Fruit fly (Drosophila melanogaster) whole organism, embryonic: ENCODE measurements around the gene kra.

Experiments used
- Atf3 ChIP-seq: fragments of 200-800 bp; sonication (Bioruptor generic); optimal IDR thresholded peaks from 3 replicates; lab custom pipeline; 2016; ENCODE audit warnings: missing biosample characterization, missing genetic modification characterization
- Bgb ChIP-seq: fragments of 200-800 bp; sonication (Bioruptor generic); IDR thresholded peaks from 2 replicates; pipeline ENCODE4 v1.3.6; 2022; ENCODE audit warnings: missing biosample characterization, missing genetic modification characterization; ENCODE audit not compliant: partially characterized antibody
- CG12104 ChIP-seq: fragments of 200-800 bp; sonication (Bioruptor generic); optimal IDR thresholded peaks from 3 replicates; lab custom pipeline; 2016; ENCODE audit warnings: missing biosample characterization, missing genetic modification characterization
- CG12299 ChIP-seq: fragments of 200-800 bp; sonication (Bioruptor generic); optimal IDR thresholded peaks from 2 replicates; lab custom pipeline; 2018; ENCODE audit warnings: missing biosample characterization, mild to moderate bottlenecking, missing genetic modification characterization
- CG1233 ChIP-seq: fragments of 200-800 bp; sonication (Bioruptor generic); optimal IDR thresholded peaks from 4 replicates; lab custom pipeline; 2018; ENCODE audit warnings: missing biosample characterization, mild to moderate bottlenecking, missing genetic modification characterization
- CG13287 ChIP-seq: fragments of 200-800 bp; sonication (Bioruptor generic); IDR thresholded peaks from 2 replicates; pipeline ENCODE4 v1.3.6; 2022; ENCODE audit warnings: missing biosample characterization, missing genetic modification characterization; ENCODE audit not compliant: partially characterized antibody
- CG13624 ChIP-seq: fragments of 200-800 bp; sonication (Bioruptor generic); optimal IDR thresholded peaks from 2 replicates; lab custom pipeline; 2016; ENCODE audit warnings: missing biosample characterization, missing genetic modification characterization
- CG14441 ChIP-seq: fragments of 200-800 bp; sonication (Bioruptor generic); IDR thresholded peaks from 2 replicates; pipeline ENCODE4 v1.3.6; 2022; ENCODE audit warnings: missing biosample characterization, missing genetic modification characterization
- CG16813 ChIP-seq: fragments of 200-800 bp; sonication (Bioruptor generic); IDR thresholded peaks from 3 replicates; pipeline ENCODE4 v1.3.6; 2022; ENCODE audit warnings: missing biosample characterization, missing genetic modification characterization; ENCODE audit not compliant: partially characterized antibody
- CG17829 ChIP-seq: fragments of 200-800 bp; optimal IDR thresholded peaks from 2 replicates; lab custom pipeline; 2019; ENCODE audit warnings: missing biosample characterization, mild to moderate bottlenecking, missing genetic modification characterization, moderate library complexity
- CG32532 ChIP-seq: fragments of 200-800 bp; sonication (Bioruptor generic); IDR thresholded peaks from 2 replicates; pipeline ENCODE4 v1.3.6; 2022; ENCODE audit warnings: missing biosample characterization, missing genetic modification characterization
- CG32767 ChIP-seq: fragments of 200-800 bp; sonication (Bioruptor generic); IDR thresholded peaks from 2 replicates; pipeline ENCODE4 v1.3.6; 2022; ENCODE audit warnings: missing biosample characterization, missing genetic modification characterization
- CG3281 ChIP-seq: fragments of 200-800 bp; sonication (Bioruptor generic); optimal IDR thresholded peaks from 3 replicates; lab custom pipeline; 2017; ENCODE audit warnings: missing biosample characterization, mild to moderate bottlenecking, missing genetic modification characterization
- CG34422 ChIP-seq: fragments of 200-800 bp; sonication (Bioruptor generic); IDR thresholded peaks from 3 replicates; pipeline ENCODE4 v1.3.6; 2022; ENCODE audit warnings: missing biosample characterization, missing genetic modification characterization
- CG4360 ChIP-seq: fragments of 200-800 bp; sonication (Bioruptor generic); IDR thresholded peaks from 2 replicates; pipeline ENCODE4 v1.3.6; 2022; ENCODE audit warnings: missing biosample characterization, missing genetic modification characterization
- CG4617 ChIP-seq: fragments of 200-800 bp; sonication (Bioruptor generic); optimal IDR thresholded peaks from 3 replicates; lab custom pipeline; 2016; ENCODE audit warnings: missing biosample characterization, missing genetic modification characterization, borderline replicate concordance
- CG6791 ChIP-seq: fragments of 200-800 bp; sonication (Bioruptor generic); IDR thresholded peaks from 3 replicates; pipeline ENCODE4 v1.3.6; 2022; ENCODE audit warnings: missing biosample characterization, missing genetic modification characterization; ENCODE audit not compliant: partially characterized antibody
- CG7963 ChIP-seq: fragments of 200-800 bp; sonication (Bioruptor generic); IDR thresholded peaks from 3 replicates; pipeline ENCODE4 v1.3.6; 2022; ENCODE audit warnings: missing biosample characterization, missing genetic modification characterization; ENCODE audit not compliant: partially characterized antibody
- CG8944 ChIP-seq: fragments of 200-800 bp; sonication (Bioruptor generic); optimal IDR thresholded peaks from 3 replicates; lab custom pipeline; 2016; ENCODE audit warnings: missing biosample characterization, missing genetic modification characterization
- CG9215 ChIP-seq: fragments of 200-800 bp; sonication (Bioruptor generic); IDR thresholded peaks from 2 replicates; pipeline ENCODE4 v1.3.6; 2022; ENCODE audit warnings: missing biosample characterization, missing genetic modification characterization
- Camta ChIP-seq: fragments of 200-800 bp; sonication (Bioruptor generic); optimal IDR thresholded peaks from 2 replicates; lab custom pipeline; 2016; ENCODE audit warnings: missing biosample characterization, missing genetic modification characterization
- CkIIα-i1 ChIP-seq: fragments of 200-800 bp; sonication (Bioruptor generic); IDR thresholded peaks from 2 replicates; pipeline ENCODE4 v1.3.6; 2022; ENCODE audit warnings: missing biosample characterization, missing genetic modification characterization
- Dp ChIP-seq: fragments of 200-800 bp; sonication (Bioruptor generic); optimal IDR thresholded peaks from 2 replicates; lab custom pipeline; 2018; ENCODE audit warnings: missing biosample characterization, mild to moderate bottlenecking, missing genetic modification characterization, moderate library complexity
- Drgx ChIP-seq: fragments of 200-800 bp; sonication (Bioruptor generic); IDR thresholded peaks from 2 replicates; pipeline ENCODE4 v1.3.6; 2022; ENCODE audit warnings: missing biosample characterization, missing genetic modification characterization
- Eip74EF ChIP-seq, 2 experiments: fragments of 200-800 bp in 1 of 2; fragments of >200 bp in 1 of 2; sonication (Bioruptor generic) in 1 of 2; optimal IDR thresholded peaks; 2 replicates each; lab custom pipeline; 2017 to 2019; ENCODE audit warnings: missing biosample characterization in 2 of 2, missing genetic modification characterization in 2 of 2, mild to moderate bottlenecking in 1 of 2, moderate library complexity in 1 of 2
- Fer3 ChIP-seq: fragments of 200-800 bp; sonication (Bioruptor generic); optimal IDR thresholded peaks from 2 replicates; lab custom pipeline; 2018; ENCODE audit warnings: missing biosample characterization, mild to moderate bottlenecking, missing genetic modification characterization, moderate library complexity
- HHEX ChIP-seq: fragments of 200-800 bp; sonication (Bioruptor generic); optimal IDR thresholded peaks from 3 replicates; lab custom pipeline; 2017; ENCODE audit warnings: missing biosample characterization, mild to moderate bottlenecking, missing genetic modification characterization, missing genetic modification reagents
- HLH4C ChIP-seq: fragments of 200-800 bp; sonication (Bioruptor generic); IDR thresholded peaks from 3 replicates; pipeline ENCODE4 v1.3.6; 2022; ENCODE audit warnings: missing biosample characterization, missing genetic modification characterization; ENCODE audit not compliant: partially characterized antibody
- MBD-R2 ChIP-seq: fragments of 200-800 bp; sonication (Bioruptor generic); IDR thresholded peaks from 2 replicates; pipeline ENCODE4 v1.3.6; 2022; ENCODE audit warnings: missing biosample characterization, missing genetic modification characterization
- Mad ChIP-seq: fragments of 200-800 bp; sonication (Bioruptor generic); optimal IDR thresholded peaks from 2 replicates; lab custom pipeline; 2016; ENCODE audit warnings: missing biosample characterization, missing genetic modification characterization
- Nf-YC ChIP-seq: fragments of 200-800 bp; optimal IDR thresholded peaks from 3 replicates; lab custom pipeline; 2019; ENCODE audit warnings: missing biosample characterization, mild to moderate bottlenecking, missing genetic modification characterization, moderate library complexity
- NfI ChIP-seq: fragments of 200-800 bp; sonication (Bioruptor generic); optimal IDR thresholded peaks from 3 replicates; lab custom pipeline; 2018; ENCODE audit warnings: missing biosample characterization, mild to moderate bottlenecking, missing genetic modification characterization, moderate library complexity
- Opbp ChIP-seq: fragments of 200-800 bp; sonication (Bioruptor generic); IDR thresholded peaks from 3 replicates; pipeline ENCODE4 v1.3.6; 2022; ENCODE audit warnings: missing biosample characterization, missing genetic modification characterization; ENCODE audit not compliant: partially characterized antibody
- Poxn ChIP-seq: fragments of 200-800 bp; sonication (Bioruptor generic); IDR thresholded peaks from 2 replicates; pipeline ENCODE4 v1.3.6; 2022; ENCODE audit warnings: missing biosample characterization, missing genetic modification characterization
- Tbp ChIP-seq: fragments of >200 bp; optimal IDR thresholded peaks from 2 replicates; lab custom pipeline; 2018; ENCODE audit warnings: missing biosample characterization, missing genetic modification characterization
- ac ChIP-seq: fragments of 200-800 bp; sonication (Bioruptor generic); optimal IDR thresholded peaks from 3 replicates; lab custom pipeline; 2017; ENCODE audit warnings: missing biosample characterization, mild to moderate bottlenecking, missing genetic modification characterization
- bbx ChIP-seq: fragments of 200-800 bp; sonication (Bioruptor generic); IDR thresholded peaks from 2 replicates; pipeline ENCODE4 v1.3.6; 2022; ENCODE audit warnings: missing biosample characterization, missing genetic modification characterization; ENCODE audit not compliant: partially characterized antibody
- btn ChIP-seq: fragments of 200-800 bp; sonication (Bioruptor generic); optimal IDR thresholded peaks from 2 replicates; lab custom pipeline; 2016; ENCODE audit warnings: missing biosample characterization, missing genetic modification characterization
- chinmo ChIP-seq: fragments of 200-800 bp; sonication (Bioruptor generic); IDR thresholded peaks from 4 replicates; pipeline ENCODE4 v1.3.6; 2022; ENCODE audit warnings: missing biosample characterization, missing genetic modification characterization; ENCODE audit not compliant: partially characterized antibody
- chm ChIP-seq: fragments of 200-800 bp; sonication (Bioruptor generic); IDR thresholded peaks from 2 replicates; pipeline ENCODE4 v1.3.6; 2022; ENCODE audit warnings: missing biosample characterization, missing genetic modification characterization
- dimm ChIP-seq: fragments of 200-800 bp; sonication (Bioruptor generic); IDR thresholded peaks from 2 replicates; pipeline ENCODE4 v1.3.6; 2022; ENCODE audit warnings: missing biosample characterization, missing genetic modification characterization
- exex ChIP-seq: fragments of 200-800 bp; sonication (Bioruptor generic); optimal IDR thresholded peaks from 4 replicates; lab custom pipeline; 2018; ENCODE audit warnings: missing biosample characterization, mild to moderate bottlenecking, missing genetic modification characterization, moderate library complexity
- fru ChIP-seq: fragments of >200 bp; optimal IDR thresholded peaks from 2 replicates; lab custom pipeline; 2017
- gcm2 ChIP-seq: fragments of 200-800 bp; sonication (Bioruptor generic); optimal IDR thresholded peaks from 2 replicates; lab custom pipeline; 2016; ENCODE audit warnings: missing biosample characterization, missing genetic modification characterization
- grn ChIP-seq: fragments of 200-800 bp; sonication (Bioruptor generic); optimal IDR thresholded peaks from 3 replicates; lab custom pipeline; 2017; ENCODE audit warnings: missing biosample characterization, missing genetic modification characterization
- kni ChIP-seq: fragments of 200-800 bp; sonication (Bioruptor generic); optimal IDR thresholded peaks from 3 replicates; lab custom pipeline; 2017; ENCODE audit warnings: mild to moderate bottlenecking, missing biosample characterization, missing genetic modification reagents, missing genetic modification characterization
- sob ChIP-seq: fragments of 200-800 bp; sonication (Bioruptor generic); IDR thresholded peaks from 2 replicates; pipeline ENCODE4 v1.3.6; 2022; ENCODE audit warnings: missing biosample characterization, missing genetic modification characterization
- ssp ChIP-seq: fragments of 200-800 bp; sonication (Bioruptor generic); IDR thresholded peaks from 2 replicates; pipeline ENCODE4 v1.3.6; 2022; ENCODE audit warnings: missing biosample characterization, missing genetic modification characterization
- tgo ChIP-seq: fragments of 200-800 bp; sonication (Bioruptor generic); IDR thresholded peaks from 3 replicates; pipeline ENCODE4 v1.3.6; 2022; ENCODE audit warnings: missing biosample characterization, missing genetic modification characterization
- tin ChIP-seq: fragments of 200-800 bp; sonication (Bioruptor generic); optimal IDR thresholded peaks from 3 replicates; lab custom pipeline; 2016; ENCODE audit warnings: missing biosample characterization, missing genetic modification characterization
- unpg ChIP-seq: fragments of 200-800 bp; sonication (Bioruptor generic); optimal IDR thresholded peaks from 3 replicates; lab custom pipeline; 2018; ENCODE audit warnings: missing biosample characterization, mild to moderate bottlenecking, missing genetic modification characterization, moderate library complexity
- vvl ChIP-seq: fragments of 200-800 bp; sonication (Bioruptor generic); IDR thresholded peaks from 2 replicates; pipeline ENCODE4 v1.3.6; 2022; ENCODE audit warnings: missing biosample characterization, missing genetic modification characterization

kra gene

DNA sequence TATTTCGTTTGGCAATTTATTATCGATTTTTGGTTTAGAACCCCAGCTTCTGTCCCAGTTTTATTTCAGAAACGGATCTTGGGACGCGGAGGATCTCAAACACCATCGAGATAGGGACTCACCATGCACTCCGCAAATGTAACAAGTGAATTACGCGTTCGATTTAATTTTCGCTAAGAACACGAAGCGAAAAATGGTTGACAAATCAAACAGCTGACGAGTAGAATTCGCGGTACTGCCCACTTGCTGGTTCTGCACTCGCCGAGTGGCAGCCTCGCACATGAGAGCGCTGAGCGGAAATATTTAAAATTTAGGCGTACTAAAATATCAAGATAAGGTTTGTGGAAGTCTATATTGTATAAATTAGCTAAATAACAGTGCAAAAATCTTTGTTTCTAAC is 37.5 kb downstream of the kra start, which contains the start of gene Pi4KIIalpha (continued):
- TF ChIP-seq chm (GFP tag; lab: Robert Waterston, UW) (no peak), CG7963 (GFP tag; lab: Robert Waterston, UW) (no peak), Mad (GFP tag; lab: Kevin White, UChicago) (no peak), Eip74EF (GFP tag; optimal IDR thresholded peaks at IDR 0.05; lab: Kevin White, UChicago) (no peak), Nf-YC (no peak), vvl (GFP tag; lab: Robert Waterston, UW) (no peak), CkIIα-i1 (no peak), CG32767 (GFP tag; lab: Robert Waterston, UW) (no peak), CG17829 (tag; lab: Kevin White, UChicago) (no peak), CG16813 (no peak; the same call in 2 of the 3 replicates), HLH4C (no peak), bbx (no peak), MBD-R2 (GFP tag; lab: Robert Waterston, UW) (peak; percentile 84), tin (GFP tag; lab: Kevin White, UChicago) (no peak), CG1233 (no peak), Tbp (GFP tag; lab: Kevin White, UChicago) (no peak), CG34422 (GFP tag; lab: Robert Waterston, UW) (peak; percentile 40; the same call in 1 of the 3 replicates), sob (no peak), Fer3 (tag; lab: Kevin White, UChicago) (no peak), CG4360 (GFP tag; lab: Robert Waterston, UW) (no peak), exex (tag; lab: Kevin White, UChicago) (no peak), ssp (GFP tag; lab: Robert Waterston, UW) (no peak), NfI (GFP tag; lab: Kevin White, UChicago) (no peak), ac (GFP tag; lab: Kevin White, UChicago) (no peak), kni (GFP tag; lab: Kevin White, UChicago) (no peak), CG9215 (GFP tag; lab: Robert Waterston, UW) (no peak), btn (GFP tag; lab: Kevin White, UChicago) (no peak), Poxn (no peak), fru (lab: Kevin White, UChicago) (no peak), CG13624 (GFP tag; lab: Kevin White, UChicago) (no peak), CG12299 (no peak), Bgb (no peak), CG8944 (GFP tag; lab: Kevin White, UChicago) (no peak), chinmo (GFP tag; lab: Robert Waterston, UW) (no peak), CG32532 (no peak), Dp (GFP tag; lab: Kevin White, UChicago) (peak; percentile 89), HHEX (GFP tag; lab: Kevin White, UChicago) (no peak), CG12104 (GFP tag; lab: Kevin White, UChicago) (no peak), CG4617 (GFP tag; lab: Kevin White, UChicago) (peak; percentile 47), Camta (GFP tag; lab: Kevin White, UChicago) (no peak), CG3281 (GFP tag; lab: Kevin White, UChicago) (peak; percentile 66), grn (no peak), dimm (GFP tag; lab: Robert Waterston, UW) (no peak), unpg (GFP tag; lab: Kevin White, UChicago) (no peak), CG6791 (GFP tag; lab: Robert Waterston, UW) (no peak), tgo (GFP tag; lab: Robert Waterston, UW) (no peak), CG14441 (no peak), gcm2 (no peak), Opbp (peak; percentile 19; the same call in 1 of the 3 replicates), CG13287 (GFP tag; lab: Robert Waterston, UW) (peak; percentile 54), Atf3 (GFP tag; lab: Kevin White, UChicago) (no peak), Drgx (GFP tag; lab: Robert Waterston, UW) (no peak)
